Fruit fly (Drosophila melanogaster) whole organism, embryonic: Measurements from ENCODE around the gene CG9948.

Experiments used
- Antp ChIP-seq: fragments of 200-800 bp; sonication (Bioruptor generic); optimal IDR thresholded peaks from 3 replicates; lab custom pipeline; 2016; ENCODE audit warnings: missing biosample characterization, missing genetic modification characterization
- Atf6 ChIP-seq: fragments of 200-800 bp; sonication (Bioruptor generic); IDR thresholded peaks from 2 replicates; pipeline ENCODE4 v1.3.6; 2022; ENCODE audit warnings: missing biosample characterization, missing genetic modification characterization
- CG10321 ChIP-seq: fragments of 200-800 bp; sonication (Bioruptor generic); IDR thresholded peaks from 2 replicates; pipeline ENCODE4 v1.3.6; 2022; ENCODE audit warnings: missing biosample characterization, missing genetic modification characterization
- CG11398 ChIP-seq: fragments of 200-800 bp; sonication (Bioruptor generic); optimal IDR thresholded peaks from 2 replicates; lab custom pipeline; 2016; ENCODE audit warnings: missing biosample characterization, missing genetic modification characterization
- CG11723 ChIP-seq: fragments of 200-800 bp; sonication (Bioruptor generic); optimal IDR thresholded peaks from 2 replicates; lab custom pipeline; 2017; ENCODE audit warnings: missing biosample characterization, mild to moderate bottlenecking, missing genetic modification characterization
- CG12299 ChIP-seq: fragments of 200-800 bp; sonication (Bioruptor generic); optimal IDR thresholded peaks from 2 replicates; lab custom pipeline; 2018; ENCODE audit warnings: missing biosample characterization, mild to moderate bottlenecking, missing genetic modification characterization
- CG14667 ChIP-seq: fragments of 200-800 bp; sonication (Bioruptor generic); IDR thresholded peaks from 2 replicates; pipeline ENCODE4 v1.3.6; 2022; ENCODE audit warnings: missing biosample characterization, missing genetic modification characterization
- CG17568 ChIP-seq: fragments of 200-800 bp; sonication (Bioruptor generic); optimal IDR thresholded peaks from 2 replicates; lab custom pipeline; 2018; ENCODE audit warnings: missing biosample characterization, mild to moderate bottlenecking, missing genetic modification characterization, moderate library complexity
- CG17802 ChIP-seq: fragments of 200-800 bp; sonication (Bioruptor generic); optimal IDR thresholded peaks from 2 replicates; lab custom pipeline; 2018; ENCODE audit warnings: missing biosample characterization, mild to moderate bottlenecking, missing genetic modification characterization, moderate library complexity
- CG18011 ChIP-seq: fragments of 200-800 bp; sonication (Bioruptor generic); optimal IDR thresholded peaks from 2 replicates; lab custom pipeline; 2017; ENCODE audit warnings: missing biosample characterization, missing genetic modification characterization, mild to moderate bottlenecking, moderate library complexity, missing genotype
- CG18764 ChIP-seq: fragments of 200-800 bp; sonication (Bioruptor generic); optimal IDR thresholded peaks from 3 replicates; lab custom pipeline; 2016; ENCODE audit warnings: missing biosample characterization, missing genetic modification characterization
- CG2199 ChIP-seq: fragments of 200-800 bp; sonication (Bioruptor generic); IDR thresholded peaks from 3 replicates; pipeline ENCODE4 v1.3.6; 2022; ENCODE audit warnings: missing biosample characterization, missing genetic modification characterization
- CG2875 ChIP-seq: fragments of 200-800 bp; sonication (Bioruptor generic); optimal IDR thresholded peaks from 2 replicates; lab custom pipeline; 2017; ENCODE audit warnings: missing biosample characterization, mild to moderate bottlenecking, missing genetic modification characterization, missing genetic modification reagents
- CG33557 ChIP-seq: fragments of 200-800 bp; sonication (Bioruptor generic); optimal IDR thresholded peaks from 2 replicates; lab custom pipeline; 2019; ENCODE audit warnings: missing biosample characterization, mild to moderate bottlenecking, missing genetic modification characterization, moderate library complexity
- CG34376 ChIP-seq: fragments of 200-800 bp; sonication (Bioruptor generic); optimal IDR thresholded peaks from 2 replicates; lab custom pipeline; 2018; ENCODE audit warnings: missing biosample characterization, mild to moderate bottlenecking, missing genetic modification characterization
- CG4328 ChIP-seq: fragments of 200-800 bp; sonication (Bioruptor generic); optimal IDR thresholded peaks from 3 replicates; lab custom pipeline; 2017; ENCODE audit warnings: missing biosample characterization, missing genetic modification reagents, missing genetic modification characterization
- CG4707 ChIP-seq: fragments of 200-800 bp; sonication (Bioruptor generic); optimal IDR thresholded peaks from 2 replicates; lab custom pipeline; 2018; ENCODE audit warnings: missing biosample characterization, mild to moderate bottlenecking, missing genetic modification characterization, moderate library complexity
- CG6854 ChIP-seq: fragments of 200-800 bp; sonication (Bioruptor generic); optimal IDR thresholded peaks from 3 replicates; lab custom pipeline; 2017; ENCODE audit warnings: missing biosample characterization, mild to moderate bottlenecking, missing genetic modification characterization
- CG7372 ChIP-seq: fragments of 200-800 bp; sonication (Bioruptor generic); IDR thresholded peaks from 2 replicates; pipeline ENCODE4 v1.3.6; 2022; ENCODE audit warnings: missing biosample characterization, missing genetic modification characterization
- CG7963 ChIP-seq: fragments of 200-800 bp; sonication (Bioruptor generic); IDR thresholded peaks from 3 replicates; pipeline ENCODE4 v1.3.6; 2022; ENCODE audit warnings: missing biosample characterization, missing genetic modification characterization; ENCODE audit not compliant: partially characterized antibody
- CG8388 ChIP-seq: fragments of 200-800 bp; sonication (Bioruptor generic); optimal IDR thresholded peaks from 2 replicates; lab custom pipeline; 2019; ENCODE audit warnings: missing biosample characterization, mild to moderate bottlenecking, missing genetic modification characterization, moderate library complexity
- CG9437 ChIP-seq: fragments of 200-800 bp; sonication (Bioruptor generic); optimal IDR thresholded peaks from 2 replicates; lab custom pipeline; 2018; ENCODE audit warnings: missing biosample characterization, mild to moderate bottlenecking, missing genetic modification characterization
- CG9817 ChIP-seq: fragments of 200-800 bp; sonication (Bioruptor generic); optimal IDR thresholded peaks from 2 replicates; lab custom pipeline; 2018; ENCODE audit warnings: missing biosample characterization, mild to moderate bottlenecking, missing genetic modification characterization, moderate library complexity
- CrebB ChIP-seq: fragments of 200-800 bp; sonication (Bioruptor generic); optimal IDR thresholded peaks from 3 replicates; lab custom pipeline; 2018; ENCODE audit warnings: missing biosample characterization, mild to moderate bottlenecking, missing genetic modification characterization
- Dek ChIP-seq: fragments of 200-800 bp; sonication (Bioruptor generic); optimal IDR thresholded peaks from 3 replicates; lab custom pipeline; 2019; ENCODE audit warnings: missing biosample characterization, mild to moderate bottlenecking, missing genetic modification characterization, moderate library complexity
- Drgx ChIP-seq: fragments of 200-800 bp; sonication (Bioruptor generic); IDR thresholded peaks from 2 replicates; pipeline ENCODE4 v1.3.6; 2022; ENCODE audit warnings: missing biosample characterization, missing genetic modification characterization
- Ets65A ChIP-seq: fragments of 200-800 bp; sonication (Bioruptor generic); peaks from one replicate; lab custom pipeline; 2016; ENCODE audit warnings: missing biosample characterization, missing genetic modification characterization
- Hey ChIP-seq: fragments of 200-800 bp; sonication (Bioruptor generic); optimal IDR thresholded peaks from 3 replicates; lab custom pipeline; 2018; ENCODE audit warnings: missing biosample characterization, mild to moderate bottlenecking, missing genetic modification characterization
- Hmr ChIP-seq: fragments of 200-800 bp; sonication (Bioruptor generic); optimal IDR thresholded peaks from 3 replicates; lab custom pipeline; 2017; ENCODE audit warnings: mild to moderate bottlenecking, missing biosample characterization, missing genetic modification reagents, missing genetic modification characterization
- MTF-1 ChIP-seq: fragments of 200-800 bp; sonication (Bioruptor generic); optimal IDR thresholded peaks from 2 replicates; lab custom pipeline; 2018; ENCODE audit warnings: missing biosample characterization, mild to moderate bottlenecking, missing genetic modification characterization, borderline replicate concordance
- Max ChIP-seq: fragments of 200-800 bp; sonication (Bioruptor generic); optimal IDR thresholded peaks from 2 replicates; lab custom pipeline; 2016; ENCODE audit warnings: missing biosample characterization, mild to moderate bottlenecking, missing genetic modification characterization
- NFAT ChIP-seq: fragments of 200-800 bp; sonication (Bioruptor generic); IDR thresholded peaks from 2 replicates; pipeline ENCODE4 v1.3.6; 2022; ENCODE audit warnings: missing biosample characterization, missing genetic modification characterization
- Neu2 ChIP-seq: fragments of 200-800 bp; sonication (Bioruptor generic); optimal IDR thresholded peaks from 3 replicates; lab custom pipeline; 2016; ENCODE audit warnings: missing biosample characterization, missing genetic modification characterization, borderline replicate concordance
- Oli ChIP-seq: fragments of 200-800 bp; sonication (Bioruptor generic); optimal IDR thresholded peaks from 2 replicates; lab custom pipeline; 2018; ENCODE audit warnings: missing biosample characterization, mild to moderate bottlenecking, missing genetic modification characterization, moderate library complexity
- az2 ChIP-seq: fragments of 200-800 bp; sonication (Bioruptor generic); optimal IDR thresholded peaks from 3 replicates; lab custom pipeline; 2016; ENCODE audit warnings: missing biosample characterization, missing genetic modification characterization
- cad ChIP-seq: fragments of >200 bp; optimal IDR thresholded peaks from 2 replicates; lab custom pipeline; 2017; ENCODE audit warnings: missing biosample characterization, missing genetic modification characterization
- chn ChIP-seq: fragments of 200-800 bp; sonication (Bioruptor generic); optimal IDR thresholded peaks from 2 replicates; lab custom pipeline; 2016; ENCODE audit warnings: missing biosample characterization, missing genetic modification characterization
- eve ChIP-seq, 2 experiments: fragments of >200 bp; optimal IDR thresholded peaks; 2 replicates each; lab custom pipeline; 2017; ENCODE audit warnings: missing biosample characterization in 2 of 2, missing genetic modification characterization in 2 of 2
- gce ChIP-seq: fragments of 200-800 bp; sonication (Bioruptor generic); IDR thresholded peaks from 3 replicates; pipeline ENCODE4 v1.3.6; 2022; ENCODE audit warnings: missing biosample characterization, missing genetic modification characterization
- gt ChIP-seq: fragments of 200-800 bp; sonication (Bioruptor generic); IDR thresholded peaks from 2 replicates; pipeline ENCODE4 v1.3.6; 2022; ENCODE audit warnings: missing biosample characterization, missing genetic modification characterization
- knrl ChIP-seq: fragments of 200-800 bp; sonication (Bioruptor generic); IDR thresholded peaks from 3 replicates; pipeline ENCODE4 v1.3.6; 2022; ENCODE audit warnings: missing biosample characterization, missing genetic modification characterization; ENCODE audit not compliant: partially characterized antibody
- sens-2 ChIP-seq: fragments of 200-800 bp; sonication (Bioruptor generic); IDR thresholded peaks from 2 replicates; pipeline ENCODE4 v1.3.6; 2022; ENCODE audit warnings: missing biosample characterization, missing genetic modification characterization
- seq ChIP-seq: fragments of 200-800 bp; sonication (Bioruptor generic); IDR thresholded peaks from 2 replicates; pipeline ENCODE4 v1.3.6; 2022; ENCODE audit warnings: missing biosample characterization, missing genetic modification characterization
- slbo ChIP-seq: fragments of 200-800 bp; sonication (Bioruptor generic); IDR thresholded peaks from 2 replicates; pipeline ENCODE4 v1.3.6; 2022; ENCODE audit warnings: missing biosample characterization, missing genetic modification characterization
- tna ChIP-seq: fragments of 200-800 bp; sonication (Bioruptor generic); IDR thresholded peaks from 2 replicates; pipeline ENCODE4 v1.3.6; 2022; ENCODE audit warnings: missing biosample characterization, missing genetic modification characterization; ENCODE audit not compliant: partially characterized antibody
- tx ChIP-seq: fragments of 200-800 bp; sonication (Bioruptor generic); optimal IDR thresholded peaks from 2 replicates; lab custom pipeline; 2016; ENCODE audit warnings: missing biosample characterization, missing genetic modification characterization
- wor ChIP-seq: fragments of 200-800 bp; sonication (Bioruptor generic); IDR thresholded peaks from 2 replicates; pipeline ENCODE4 v1.3.6; 2022; ENCODE audit warnings: missing biosample characterization, missing genetic modification characterization
- zf30C ChIP-seq: fragments of 200-800 bp; sonication (Bioruptor generic); optimal IDR thresholded peaks from 3 replicates; lab custom pipeline; 2018; ENCODE audit warnings: missing biosample characterization, mild to moderate bottlenecking, missing genetic modification characterization

The CG9948 gene

DNA sequence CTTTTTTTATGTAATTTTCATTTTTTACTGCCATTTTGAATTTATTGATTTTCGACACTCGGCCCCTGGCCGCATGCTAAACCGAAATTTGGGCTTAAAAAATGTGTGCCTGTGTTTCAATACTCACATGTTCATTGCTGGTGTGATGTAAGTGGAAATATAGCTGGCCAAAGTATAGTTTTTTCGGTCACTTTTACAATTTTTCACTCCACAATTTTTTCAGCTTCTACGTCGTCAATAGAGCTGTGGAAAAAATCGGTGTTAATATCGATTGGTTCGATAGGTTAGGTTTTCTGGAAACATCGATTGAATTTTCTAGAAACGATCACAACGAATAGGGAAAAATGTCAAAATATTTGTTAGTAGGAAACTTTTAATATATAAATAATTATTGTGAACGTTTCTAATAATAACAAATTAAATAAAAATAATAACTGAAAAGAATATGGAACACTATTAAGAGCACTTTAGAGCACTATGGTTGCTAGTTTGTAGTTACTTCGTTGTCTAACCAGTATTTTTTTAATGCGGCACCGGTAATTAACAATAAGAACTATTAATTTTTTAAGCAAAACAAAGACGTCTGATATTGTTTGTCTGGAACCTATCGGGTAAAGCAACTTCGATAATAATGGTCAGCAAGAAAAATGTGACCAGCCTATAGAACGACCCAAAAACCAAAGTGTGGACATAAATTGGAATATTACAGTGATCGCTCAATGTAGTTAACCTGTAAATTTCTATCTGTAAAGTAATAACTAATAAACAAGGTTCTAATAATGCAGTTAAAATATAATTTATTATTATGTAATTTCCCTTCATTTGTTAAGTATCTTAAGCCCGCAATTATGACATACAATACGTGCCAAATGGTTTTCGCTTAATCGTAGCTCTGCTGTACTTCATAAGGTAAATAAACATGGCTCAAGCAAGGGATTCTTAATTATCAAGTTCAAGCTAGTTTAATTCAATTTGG is at the start of gene CG9948, which contains the start of gene CG10077 (continued):
- peak; percentile 79 for TF ChIP-seq CG7372 (GFP tag; lab: Robert Waterston, UW)
- peak; percentile 80 for TF ChIP-seq CG6854 (GFP tag; lab: Kevin White, UChicago)
- TF ChIP-seq Max (GFP tag; lab: Kevin White, UChicago) = peak; percentile 83
- TF ChIP-seq gt (GFP tag; lab: Robert Waterston, UW) = peak; percentile 68
- TF ChIP-seq Hey = no peak
- TF ChIP-seq CG9437 (GFP tag; lab: Kevin White, UChicago) = peak; percentile 75
- peak; percentile 83 for TF ChIP-seq Drgx (GFP tag; lab: Robert Waterston, UW)
- peak; percentile 69 for TF ChIP-seq CG11723 (GFP tag; lab: Kevin White, UChicago)
- TF ChIP-seq CrebB (tag; lab: Kevin White, UChicago) = peak; percentile 84
- peak; percentile 64 for TF ChIP-seq CG18764 (GFP tag; lab: Kevin White, UChicago)
- TF ChIP-seq CG2875 (GFP tag; lab: Kevin White, UChicago) = peak; percentile 71
- peak; percentile 89 for TF ChIP-seq CG2199 (GFP tag; lab: Robert Waterston, UW)
- TF ChIP-seq cad (GFP tag; lab: Kevin White, UChicago) = no peak
- peak; percentile 77 for TF ChIP-seq CG34376
- TF ChIP-seq seq (GFP tag; lab: Robert Waterston, UW) = peak; percentile 79
- peak; percentile 83 for TF ChIP-seq CG33557 (GFP tag; lab: Kevin White, UChicago)
- TF ChIP-seq Antp = peak; percentile 15
- peak; percentile 85 for TF ChIP-seq Hmr
- TF ChIP-seq zf30C = no peak
- TF ChIP-seq Oli (tag; lab: Kevin White, UChicago) = peak; percentile 91
- TF ChIP-seq CG12299 (tag; lab: Kevin White, UChicago) = peak; percentile 86
- TF ChIP-seq CG14667 (GFP tag; lab: Robert Waterston, UW) = peak; percentile 88
- no peak for TF ChIP-seq eve (GFP tag; optimal IDR thresholded peaks at IDR 0.05; lab: Kevin White, UChicago)
- TF ChIP-seq tx = peak; percentile 9
- TF ChIP-seq chn (GFP tag; lab: Kevin White, UChicago) = peak; percentile 78
- peak; percentile 87 for TF ChIP-seq Ets65A (GFP tag; lab: Kevin White, UChicago)
- TF ChIP-seq tna (GFP tag; lab: Robert Waterston, UW) = peak; percentile 76
- TF ChIP-seq CG11398 = no peak
- TF ChIP-seq az2 (GFP tag; lab: Kevin White, UChicago) = peak; percentile 90
- TF ChIP-seq CG10321 = peak; percentile 78
- TF ChIP-seq slbo (GFP tag; lab: Robert Waterston, UW) = peak; percentile 95
- peak; percentile 92 for TF ChIP-seq CG9817 (tag; lab: Kevin White, UChicago)
- peak; percentile 93 for TF ChIP-seq Atf6 (GFP tag; lab: Robert Waterston, UW)
- peak; percentile 81 for TF ChIP-seq CG4328 (GFP tag; lab: Kevin White, UChicago)
- peak; percentile 75 for TF ChIP-seq CG4707 (GFP tag; lab: Kevin White, UChicago)
- TF ChIP-seq Dek = peak; percentile 89
- peak; percentile 76; the same call in 1 of the 2 replicates for TF ChIP-seq sens-2 (GFP tag; lab: Robert Waterston, UW)
- TF ChIP-seq knrl (GFP tag; lab: Robert Waterston, UW) = peak; percentile 75; the same call in 2 of the 3 replicates
- peak; percentile 89 for TF ChIP-seq CG8388 (GFP tag; lab: Kevin White, UChicago)
- TF ChIP-seq NFAT (GFP tag; lab: Robert Waterston, UW) = peak; percentile 82
- TF ChIP-seq wor = peak; percentile 79
- peak; percentile 59 for TF ChIP-seq CG18011
- TF ChIP-seq CG17802 (tag; lab: Kevin White, UChicago) = peak; percentile 55
- TF ChIP-seq MTF-1 (GFP tag; lab: Kevin White, UChicago) = peak; percentile 78
- peak; percentile 82; the same call in 2 of the 3 replicates for TF ChIP-seq gce (GFP tag; lab: Robert Waterston, UW)
- TF ChIP-seq CG17568 (GFP tag; lab: Kevin White, UChicago) = peak; percentile 83
- TF ChIP-seq CG7963 (GFP tag; lab: Robert Waterston, UW) = peak; percentile 61; the same call in 1 of the 3 replicates
- TF ChIP-seq Neu2 (GFP tag; lab: Kevin White, UChicago) = no peak
